Worm (Caenorhabditis elegans) whole organism, early embryonic: Measurements from ENCODE around the gene R04F11.3.

ENCODE experiments used
- ama-1 ChIP-seq: fragments of 150-350 bp; optimal IDR thresholded peaks from 2 replicates; lab custom pipeline; 2014
- ceh-13 ChIP-seq: fragments of 200-800 bp; sonication (Bioruptor generic); optimal IDR thresholded peaks from 2 replicates; lab custom pipeline; 2018; ENCODE audit warnings: mild to moderate bottlenecking, missing genetic modification characterization, missing compliant biosample characterization
- ceh-36 ChIP-seq: sonication (generic microtip); optimal IDR thresholded peaks from 2 replicates; lab custom pipeline; 2016; ENCODE audit warnings: missing genetic modification characterization, inconsistent platforms, missing compliant biosample characterization
- ets-7 ChIP-seq: sonication (generic microtip); optimal IDR thresholded peaks from 2 replicates; lab custom pipeline; 2016; ENCODE audit warnings: missing genotype, missing genetic modification characterization, missing compliant biosample characterization
- hmg-4 ChIP-seq: fragments of 200-800 bp; sonication (Bioruptor generic); optimal IDR thresholded peaks from 2 replicates; lab custom pipeline; 2018; ENCODE audit warnings: mild to moderate bottlenecking, missing genetic modification characterization, missing compliant biosample characterization
- pes-1 ChIP-seq: fragments of 200-800 bp; sonication (Bioruptor generic); IDR thresholded peaks from 2 replicates; pipeline ENCODE4 v1.3.6; 2022; ENCODE audit warnings: missing genetic modification reagents, missing genetic modification characterization, missing compliant biosample characterization

ce11 chrV:12295520-12295919, 21.5 kb downstream of the R04F11.3 start:
- TF ChIP-seq ceh-13 (no peak), ama-1 (lab: Kevin White, UChicago) (no peak), ets-7 (tag; lab: Kevin White, UChicago) (no peak), ceh-36 (no peak), pes-1 (GFP tag; lab: Robert Waterston, UW) (no peak), hmg-4 (GFP tag; lab: Kevin White, UChicago) (no peak)
